Worm (Caenorhabditis elegans) whole organism, young adult: Measurements from ENCODE around the gene M01H9.3.

ENCODE experiments used
- B0019.2 ChIP-seq: fragments of 200-800 bp; sonication (Bioruptor generic); conservative IDR thresholded peaks from 2 replicates; pipeline ENCODE4 v1.3.6; 2022; ENCODE audit warnings: missing genetic modification reagents, missing genetic modification characterization, missing compliant biosample characterization
- B0261.1 ChIP-seq: sonication (generic microtip); optimal IDR thresholded peaks from 2 replicates; lab custom pipeline; 2016; ENCODE audit warnings: mild to moderate bottlenecking, missing genetic modification characterization, moderate library complexity, missing compliant biosample characterization
- C17E4.6 ChIP-seq: fragments of 200-800 bp; sonication (Bioruptor generic); IDR thresholded peaks from 2 replicates; pipeline ENCODE4 v1.3.6; 2022; ENCODE audit warnings: missing genetic modification reagents, missing genetic modification characterization, missing compliant biosample characterization
- F22D6.2 ChIP-seq: sonication (generic microtip); optimal IDR thresholded peaks from 2 replicates; lab custom pipeline; 2016; ENCODE audit warnings: mild to moderate bottlenecking, missing genetic modification characterization, missing compliant biosample characterization
- F37B4.10 ChIP-seq: fragments of 200-800 bp; sonication (Bioruptor generic); IDR thresholded peaks from 2 replicates; pipeline ENCODE4 v1.3.6; 2022; ENCODE audit warnings: missing genetic modification characterization, missing compliant biosample characterization
- F49E8.2 ChIP-seq: sonication (generic microtip); optimal IDR thresholded peaks from 3 replicates; lab custom pipeline; 2017; ENCODE audit warnings: missing genetic modification characterization, mild to moderate bottlenecking, missing compliant biosample characterization, antibody characterized with exemption, moderate library complexity; ENCODE audit not compliant: insufficient read depth
- F55B11.4 ChIP-seq: sonication (generic microtip); optimal IDR thresholded peaks from 2 replicates; lab custom pipeline; 2016; ENCODE audit warnings: missing compliant biosample characterization, missing genetic modification characterization, borderline replicate concordance; ENCODE audit not compliant: insufficient read depth
- F57A8.1 ChIP-seq: fragments of 200-800 bp; sonication (Bioruptor generic); optimal IDR thresholded peaks from 2 replicates; lab custom pipeline; 2018; ENCODE audit warnings: mild to moderate bottlenecking, missing genetic modification characterization, moderate library complexity, missing compliant biosample characterization
- F57C9.4 ChIP-seq: sonication (generic microtip); optimal IDR thresholded peaks from 2 replicates; lab custom pipeline; 2017; ENCODE audit warnings: mild to moderate bottlenecking, missing genetic modification characterization, missing compliant biosample characterization
- K11D2.4 ChIP-seq: fragments of 200-800 bp; sonication (Bioruptor generic); IDR thresholded peaks from 2 replicates; pipeline ENCODE4 v1.3.6; 2022; ENCODE audit warnings: missing genetic modification reagents, missing genetic modification characterization, missing compliant biosample characterization
- K12H6.12 ChIP-seq: fragments of 200-800 bp; sonication (Bioruptor generic); optimal IDR thresholded peaks from 2 replicates; lab custom pipeline; 2018; ENCODE audit warnings: mild to moderate bottlenecking, missing genetic modification characterization, missing compliant biosample characterization
- Y95B8A.8 ChIP-seq: fragments of 200-800 bp; sonication (Bioruptor generic); IDR thresholded peaks from 2 replicates; pipeline ENCODE4 v1.3.6; 2022; ENCODE audit warnings: missing genetic modification reagents, missing genetic modification characterization, missing compliant biosample characterization
- ZK185.1 ChIP-seq: sonication (generic microtip); optimal IDR thresholded peaks from 2 replicates; lab custom pipeline; 2016; ENCODE audit warnings: mild to moderate bottlenecking, missing genetic modification characterization, missing compliant biosample characterization; ENCODE audit not compliant: poor library complexity, severe bottlenecking
- aptf-3 ChIP-seq: fragments of 200-800 bp; sonication (Bioruptor generic); IDR thresholded peaks from 2 replicates; pipeline ENCODE4 v1.3.6; 2022; ENCODE audit warnings: missing genetic modification characterization, missing compliant biosample characterization
- attf-3 ChIP-seq: fragments of 200-800 bp; sonication (Bioruptor generic); conservative IDR thresholded peaks from 2 replicates; pipeline ENCODE4 v1.3.6; 2022; ENCODE audit warnings: missing genetic modification reagents, missing genetic modification characterization, missing compliant biosample characterization
- bed-1 ChIP-seq: fragments of 200-800 bp; sonication (Bioruptor generic); IDR thresholded peaks from 2 replicates; pipeline ENCODE4 v1.3.6; 2022; ENCODE audit warnings: missing genetic modification reagents, missing genetic modification characterization, missing compliant biosample characterization
- cebp-2 ChIP-seq: fragments of 200-800 bp; sonication (Bioruptor generic); IDR thresholded peaks from 2 replicates; pipeline ENCODE4 v1.3.6; 2022; ENCODE audit warnings: missing genetic modification characterization, missing compliant biosample characterization
- ceh-40 ChIP-seq: fragments of 200-800 bp; sonication (Bioruptor generic); IDR thresholded peaks from 2 replicates; pipeline ENCODE4 v1.3.6; 2022; ENCODE audit warnings: missing genetic modification characterization, missing compliant biosample characterization
- ceh-79 ChIP-seq: sonication (generic microtip); optimal IDR thresholded peaks from 2 replicates; lab custom pipeline; 2017; ENCODE audit warnings: mild to moderate bottlenecking, missing genetic modification characterization, missing compliant biosample characterization
- dpff-1 ChIP-seq: sonication (generic microtip); optimal IDR thresholded peaks from 2 replicates; lab custom pipeline; 2017; ENCODE audit warnings: mild to moderate bottlenecking, missing genetic modification characterization, missing compliant biosample characterization
- dpl-1 ChIP-seq: fragments of 150-350 bp; optimal IDR thresholded peaks from 2 replicates; lab custom pipeline; 2014; ENCODE audit warnings: missing biosample characterization, missing genetic modification reagents, missing genetic modification characterization
- egl-44 ChIP-seq: fragments of 200-800 bp; sonication (Bioruptor generic); IDR thresholded peaks from 2 replicates; pipeline ENCODE4 v1.3.6; 2022; ENCODE audit warnings: missing genetic modification reagents, missing genetic modification characterization, missing compliant biosample characterization
- ekl-4 ChIP-seq: fragments of 200-800 bp; sonication (Bioruptor generic); IDR thresholded peaks from 2 replicates; pipeline ENCODE4 v1.3.6; 2022; ENCODE audit warnings: missing genetic modification reagents, missing genetic modification characterization, missing compliant biosample characterization
- ets-4 ChIP-seq: fragments of 200-800 bp; sonication (Bioruptor generic); optimal IDR thresholded peaks from 2 replicates; lab custom pipeline; 2018; ENCODE audit warnings: mild to moderate bottlenecking, missing genetic modification characterization, missing compliant biosample characterization
- fkh-3 ChIP-seq: sonication (generic microtip); optimal IDR thresholded peaks from 2 replicates; lab custom pipeline; 2016; ENCODE audit warnings: mild to moderate bottlenecking, missing genetic modification characterization, missing compliant biosample characterization
- hlh-26 ChIP-seq: fragments of 200-800 bp; sonication (Bioruptor generic); conservative IDR thresholded peaks from 2 replicates; pipeline ENCODE4 v1.3.6; 2022; ENCODE audit warnings: missing genetic modification reagents, missing genetic modification characterization, missing compliant biosample characterization
- hmg-1.2 ChIP-seq: fragments of 200-800 bp; sonication (Bioruptor generic); IDR thresholded peaks from 2 replicates; pipeline ENCODE4 v1.3.6; 2022; ENCODE audit warnings: missing genetic modification reagents, missing genetic modification characterization, missing compliant biosample characterization
- hrde-1 ChIP-seq: sonication (generic microtip); optimal IDR thresholded peaks from 2 replicates; lab custom pipeline; 2016; ENCODE audit warnings: missing genetic modification characterization, mild to moderate bottlenecking, missing compliant biosample characterization, moderate library complexity, missing genotype, missing genetic modification reagents, borderline replicate concordance
- lin-35 ChIP-seq, 3 experiments: fragments of 150-350 bp in 2 of 3; sonication (generic microtip) in 1 of 3; optimal IDR thresholded peaks; 2 replicates each; lab custom pipeline; 2014 to 2018; ENCODE audit warnings: missing biosample characterization in 3 of 3, missing genetic modification characterization in 3 of 3, missing genetic modification reagents in 3 of 3
- lin-40 ChIP-seq: sonication (generic microtip); optimal IDR thresholded peaks from 2 replicates; lab custom pipeline; 2016; ENCODE audit warnings: missing genetic modification characterization, mild to moderate bottlenecking, missing compliant biosample characterization, missing genotype, missing genetic modification reagents
- madf-10 ChIP-seq: sonication (generic microtip); optimal IDR thresholded peaks from 2 replicates; lab custom pipeline; 2016; ENCODE audit warnings: mild to moderate bottlenecking, missing genetic modification characterization, missing compliant biosample characterization
- madf-3 ChIP-seq: fragments of 200-800 bp; sonication (Bioruptor generic); IDR thresholded peaks from 2 replicates; pipeline ENCODE4 v1.3.6; 2022; ENCODE audit warnings: missing genetic modification reagents, missing genetic modification characterization, missing compliant biosample characterization
- mel-28 ChIP-seq: sonication (generic microtip); optimal IDR thresholded peaks from 2 replicates; lab custom pipeline; 2016; ENCODE audit warnings: borderline replicate concordance, mild to moderate bottlenecking, missing genetic modification characterization, missing compliant biosample characterization
- mxl-1 ChIP-seq: sonication (generic microtip); optimal IDR thresholded peaks from 2 replicates; lab custom pipeline; 2016; ENCODE audit warnings: missing genetic modification characterization, missing compliant biosample characterization
- nhr-179 ChIP-seq: sonication (generic microtip); optimal IDR thresholded peaks from 2 replicates; lab custom pipeline; 2016; ENCODE audit warnings: mild to moderate bottlenecking, missing genetic modification characterization, missing compliant biosample characterization
- pbrm-1 ChIP-seq: fragments of 200-800 bp; sonication (Bioruptor generic); IDR thresholded peaks from 2 replicates; pipeline ENCODE4 v1.3.6; 2022; ENCODE audit warnings: missing genetic modification reagents, missing genetic modification characterization, missing compliant biosample characterization
- rcor-1 ChIP-seq: fragments of 200-800 bp; sonication (Bioruptor generic); IDR thresholded peaks from 2 replicates; pipeline ENCODE4 v1.3.6; 2022; ENCODE audit warnings: missing genetic modification reagents, missing genetic modification characterization, missing compliant biosample characterization
- repo-1 ChIP-seq: sonication (generic microtip); optimal IDR thresholded peaks from 2 replicates; lab custom pipeline; 2017; ENCODE audit warnings: mild to moderate bottlenecking, missing genetic modification characterization, missing compliant biosample characterization
- rpc-1 ChIP-seq, 2 experiments: fragments of 150-350 bp in 1 of 2; sonication (generic microtip) in 1 of 2; optimal IDR thresholded peaks; 2 replicates each; lab custom pipeline; 2014 to 2018; ENCODE audit warnings: missing biosample characterization in 1 of 2, missing genetic modification characterization in 1 of 2, missing genetic modification reagents in 1 of 2, missing genotype in 1 of 2
- sdz-38 ChIP-seq: sonication (generic microtip); optimal IDR thresholded peaks from 2 replicates; lab custom pipeline; 2016; ENCODE audit warnings: missing genotype, missing genetic modification characterization, missing compliant biosample characterization
- snpc-4 ChIP-seq, 5 experiments: fragments of 150-350 bp in 1 of 5; sonication (generic microtip) in 4 of 5; optimal IDR thresholded peaks; 2 replicates each; lab custom pipeline; 2014 to 2018; ENCODE audit warnings: missing genetic modification characterization in 5 of 5, missing biosample characterization in 3 of 5, antibody characterized with exemption in 2 of 5, mild to moderate bottlenecking in 2 of 5, missing compliant biosample characterization in 2 of 5, missing genotype in 2 of 5, moderate library complexity in 2 of 5, missing genetic modification reagents in 1 of 5
- somi-1 ChIP-seq: fragments of 200-800 bp; sonication (Bioruptor generic); optimal IDR thresholded peaks from 2 replicates; lab custom pipeline; 2018; ENCODE audit warnings: mild to moderate bottlenecking, missing genetic modification characterization, missing compliant biosample characterization
- sptf-2 ChIP-seq: fragments of 200-800 bp; sonication (Bioruptor generic); optimal IDR thresholded peaks from 2 replicates; lab custom pipeline; 2018; ENCODE audit warnings: mild to moderate bottlenecking, missing genetic modification characterization, missing compliant biosample characterization
- unc-62 ChIP-seq: fragments of 150-350 bp; optimal IDR thresholded peaks from 2 replicates; lab custom pipeline; 2014; ENCODE audit warnings: missing biosample characterization, missing genetic modification reagents, missing genetic modification characterization
- zim-3 ChIP-seq: sonication (generic microtip); optimal IDR thresholded peaks from 2 replicates; lab custom pipeline; 2017; ENCODE audit warnings: mild to moderate bottlenecking, missing genetic modification characterization, moderate library complexity, missing compliant biosample characterization
- ztf-22 ChIP-seq: fragments of 200-800 bp; sonication (Bioruptor generic); optimal IDR thresholded peaks from 2 replicates; lab custom pipeline; 2018; ENCODE audit warnings: mild to moderate bottlenecking, missing genetic modification characterization, moderate library complexity, missing compliant biosample characterization
- ztf-25 ChIP-seq: fragments of 200-800 bp; sonication (Bioruptor generic); IDR thresholded peaks from 2 replicates; pipeline ENCODE4 v1.3.6; 2022; ENCODE audit warnings: missing genetic modification reagents, missing genetic modification characterization, missing compliant biosample characterization

The M01H9.3 gene

DNA sequence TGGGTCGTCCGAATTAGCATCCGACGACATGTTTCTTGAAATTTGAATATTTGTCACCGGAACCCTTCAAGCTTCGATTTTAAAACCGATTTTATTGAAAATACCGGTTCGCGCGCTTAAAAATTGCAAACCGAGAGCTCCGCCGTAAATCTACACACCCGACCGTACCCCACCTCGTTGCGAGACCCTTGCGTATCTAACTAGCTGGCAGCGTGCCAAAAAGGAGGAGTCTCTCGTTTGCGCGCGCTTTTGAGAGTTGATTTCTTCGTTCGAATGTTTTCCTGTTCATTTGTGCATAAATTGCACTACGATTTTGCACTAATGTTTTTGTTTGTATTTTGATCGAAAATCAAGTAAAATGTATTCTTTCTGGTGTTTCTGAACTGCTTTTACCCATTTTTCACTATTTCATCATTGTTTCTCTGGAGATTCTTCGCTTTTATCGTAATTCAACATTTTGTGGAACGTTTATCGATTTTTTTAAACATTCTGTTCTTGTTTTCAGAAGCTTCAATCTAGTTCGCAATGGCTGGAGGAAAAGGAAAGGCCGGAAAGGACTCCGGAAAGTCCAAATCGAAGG is 31.1 kb downstream of the M01H9.3 start, which contains the start of the genes wapl-1 and htz-1 (continued):
- TF ChIP-seq snpc-4 (GFP tag; optimal IDR thresholded peaks at IDR 0.05; lab: Kevin White, UChicago) = peak; percentile 23
- peak; percentile 73 to 85 (median 83) for TF ChIP-seq snpc-4 (tag; optimal IDR thresholded peaks at IDR 0.05; lab: Kevin White, UChicago)
- no peak for TF ChIP-seq hrde-1 (tag; lab: Kevin White, UChicago)
- peak; percentile 67 for TF ChIP-seq attf-3
- TF ChIP-seq ekl-4 (GFP tag; lab: Robert Waterston, UW) = peak; percentile 94
- TF ChIP-seq ets-4 (GFP tag; lab: Kevin White, UChicago) = no peak
- TF ChIP-seq repo-1 (tag; lab: Kevin White, UChicago) = peak; percentile 80
- TF ChIP-seq dpff-1 = no peak
- no peak for TF ChIP-seq egl-44 (GFP tag; lab: Robert Waterston, UW)
- TF ChIP-seq ztf-22 (GFP tag; lab: Kevin White, UChicago) = no peak
- TF ChIP-seq sdz-38 (tag; lab: Kevin White, UChicago) = no peak
- no peak for TF ChIP-seq rpc-1 (optimal IDR thresholded peaks at IDR 0.05; lab: Kevin White, UChicago)
- no peak for TF ChIP-seq rpc-1 (tag; optimal IDR thresholded peaks at IDR 0.05; lab: Kevin White, UChicago)
- peak; percentile 93 for TF ChIP-seq Y95B8A.8 (GFP tag; lab: Robert Waterston, UW)
- peak; percentile 21 for TF ChIP-seq unc-62 (GFP tag; lab: Kevin White, UChicago)
- TF ChIP-seq pbrm-1 = peak; percentile 94
- no peak for TF ChIP-seq F55B11.4 (tag; lab: Kevin White, UChicago)
- TF ChIP-seq F57A8.1 (GFP tag; lab: Kevin White, UChicago) = no peak
- TF ChIP-seq sptf-2 (GFP tag; lab: Kevin White, UChicago) = no peak
- TF ChIP-seq mxl-1 (tag; lab: Kevin White, UChicago) = no peak
- no peak for TF ChIP-seq mel-28 (tag; lab: Kevin White, UChicago)
- peak; percentile 88 for TF ChIP-seq K11D2.4 (GFP tag; lab: Robert Waterston, UW)
- peak; percentile 88 for TF ChIP-seq ZK185.1
- peak; percentile 25 for TF ChIP-seq F57C9.4
- peak; percentile 72; the same call in 1 of the 2 replicates for TF ChIP-seq cebp-2
- TF ChIP-seq lin-35 (GFP tag; optimal IDR thresholded peaks at IDR 0.05; lab: Kevin White, UChicago) = peak; percentile 54 to 94 (median 76)
- TF ChIP-seq somi-1 (GFP tag; lab: Kevin White, UChicago) = peak; percentile 54
- TF ChIP-seq F49E8.2 (tag; lab: Kevin White, UChicago) = peak; percentile 78
- TF ChIP-seq F37B4.10 (GFP tag; lab: Robert Waterston, UW) = no peak
- TF ChIP-seq C17E4.6 (GFP tag; lab: Robert Waterston, UW) = peak; percentile 82; the same call in 1 of the 2 replicates
- TF ChIP-seq dpl-1 (GFP tag; lab: Kevin White, UChicago) = peak; percentile 89
- peak; percentile 85 for TF ChIP-seq K12H6.12
- no peak for TF ChIP-seq nhr-179 (tag; lab: Kevin White, UChicago)
- TF ChIP-seq madf-3 = peak; percentile 92
- TF ChIP-seq fkh-3 = no peak
- no peak for TF ChIP-seq bed-1
- no peak for TF ChIP-seq hlh-26
- TF ChIP-seq B0019.2 (GFP tag; lab: Robert Waterston, UW) = peak; percentile 93
- no peak for TF ChIP-seq B0261.1 (tag; lab: Kevin White, UChicago)
- TF ChIP-seq hmg-1.2 (GFP tag; lab: Robert Waterston, UW) = peak; percentile 81
- peak; percentile 56 for TF ChIP-seq zim-3 (tag; lab: Kevin White, UChicago)
- TF ChIP-seq rcor-1 (GFP tag; lab: Robert Waterston, UW) = peak; percentile 92
- peak; percentile 66; the same call in 1 of the 2 replicates for TF ChIP-seq ztf-25 (GFP tag; lab: Robert Waterston, UW)
- no peak for TF ChIP-seq aptf-3 (GFP tag; lab: Robert Waterston, UW)
- no peak for TF ChIP-seq F22D6.2 (tag; lab: Kevin White, UChicago)
- TF ChIP-seq madf-10 (tag; lab: Kevin White, UChicago) = peak; percentile 65
- no peak for TF ChIP-seq ceh-79 (tag; lab: Kevin White, UChicago)
- TF ChIP-seq lin-40 (tag; lab: Kevin White, UChicago) = peak; percentile 93
- TF ChIP-seq ceh-40 (GFP tag; lab: Robert Waterston, UW) = no peak
